Fruit fly (Drosophila melanogaster): Measurements from ENCODE around the gene Smyd3.

DNA sequence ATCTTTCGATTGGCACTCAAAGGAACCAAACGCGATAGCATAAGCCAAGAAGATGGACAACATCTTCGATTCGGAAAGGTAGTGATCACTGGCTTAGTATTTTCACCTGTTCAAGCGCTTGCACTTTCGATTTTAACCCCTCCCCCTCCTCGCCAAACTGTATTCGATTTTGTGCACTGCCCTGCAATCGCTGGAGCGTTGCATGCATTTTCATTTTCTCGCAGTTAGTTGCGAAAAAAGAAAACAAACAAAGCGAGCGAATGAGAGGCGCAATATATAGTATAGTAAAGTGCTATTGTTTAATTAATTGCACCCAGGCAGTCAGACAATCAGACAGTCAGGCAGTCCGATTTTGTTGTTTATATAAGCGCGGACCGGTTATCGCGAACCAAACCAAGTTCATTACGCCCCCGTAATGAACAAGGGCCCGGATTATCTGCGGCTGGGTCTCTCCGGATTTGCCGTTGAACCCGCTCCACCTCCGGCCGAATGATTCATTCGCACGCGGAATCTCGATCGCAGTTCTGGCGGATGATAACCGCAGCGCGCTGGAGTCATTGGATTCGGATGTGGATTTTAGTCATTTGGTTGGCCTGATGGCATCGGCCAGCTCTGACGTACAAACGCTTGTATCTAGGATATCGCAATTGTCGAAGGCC lies 15.5 kb downstream of the Smyd3 start:
- no peak for TF ChIP-seq Dll (optimal IDR thresholded peaks at IDR 0.05)
- no peak for TF ChIP-seq EcR (GFP tag; optimal IDR thresholded peaks at IDR 0.05)
- no peak for TF ChIP-seq usp (GFP tag; optimal IDR thresholded peaks at IDR 0.05)
- TF ChIP-seq pan (optimal IDR thresholded peaks at IDR 0.05), result no peak
- TF ChIP-seq CG8478 (optimal IDR thresholded peaks at IDR 0.05), result no peak

Measured in whole organism.